Fruit fly (Drosophila melanogaster): ENCODE measurements around the gene CG15528.

dm6 chr3R:30052455-30053046 lies 639 bp upstream of the CG15528 start, which contains the start of gene Jasper:
- TF ChIP-seq Crg-1 (GFP tag; optimal IDR thresholded peaks at IDR 0.05) = no peak
- TF ChIP-seq CG1620 (GFP tag; optimal IDR thresholded peaks at IDR 0.05) = peak; percentile 46
